Worm (Caenorhabditis elegans) whole organism, mixed stage, embryonic: ENCODE measurements around the gene idh-2.

Experiments used
- ces-1 ChIP-seq: fragments of 150-350 bp; optimal IDR thresholded peaks from 2 replicates; lab custom pipeline; 2014; ENCODE audit warnings: missing biosample characterization, missing genetic modification reagents, missing genetic modification characterization
- ham-2 ChIP-seq: fragments of 200-800 bp; sonication (Bioruptor generic); optimal IDR thresholded peaks from 2 replicates; lab custom pipeline; 2018; ENCODE audit warnings: mild to moderate bottlenecking, missing genetic modification characterization, missing compliant biosample characterization
- lin-13 ChIP-seq: fragments of 150-350 bp; optimal IDR thresholded peaks from 2 replicates; lab custom pipeline; 2014; ENCODE audit warnings: missing biosample characterization, missing genetic modification characterization
- lin-32 ChIP-seq: fragments of 200-800 bp; sonication (Bioruptor generic); optimal IDR thresholded peaks from 2 replicates; lab custom pipeline; 2018; ENCODE audit warnings: mild to moderate bottlenecking, missing genetic modification characterization, missing compliant biosample characterization
- nhr-12 ChIP-seq: fragments of 150-350 bp; optimal IDR thresholded peaks from 2 replicates; lab custom pipeline; 2014; ENCODE audit warnings: missing biosample characterization, missing genetic modification characterization
- snpc-4 ChIP-seq: fragments of 150-350 bp; optimal IDR thresholded peaks from 2 replicates; lab custom pipeline; 2014; ENCODE audit warnings: missing biosample characterization, missing genetic modification characterization
- unc-39 ChIP-seq: fragments of 150-350 bp; optimal IDR thresholded peaks from 2 replicates; lab custom pipeline; 2014; ENCODE audit warnings: missing biosample characterization, missing genetic modification characterization
- unc-62 ChIP-seq: fragments of 150-350 bp; optimal IDR thresholded peaks from 2 replicates; lab custom pipeline; 2014; ENCODE audit warnings: missing biosample characterization, missing genetic modification reagents, missing genetic modification characterization
- ztf-11 ChIP-seq: fragments of 150-350 bp; optimal IDR thresholded peaks from 2 replicates; lab custom pipeline; 2014; ENCODE audit warnings: missing biosample characterization, missing genetic modification characterization

DNA sequence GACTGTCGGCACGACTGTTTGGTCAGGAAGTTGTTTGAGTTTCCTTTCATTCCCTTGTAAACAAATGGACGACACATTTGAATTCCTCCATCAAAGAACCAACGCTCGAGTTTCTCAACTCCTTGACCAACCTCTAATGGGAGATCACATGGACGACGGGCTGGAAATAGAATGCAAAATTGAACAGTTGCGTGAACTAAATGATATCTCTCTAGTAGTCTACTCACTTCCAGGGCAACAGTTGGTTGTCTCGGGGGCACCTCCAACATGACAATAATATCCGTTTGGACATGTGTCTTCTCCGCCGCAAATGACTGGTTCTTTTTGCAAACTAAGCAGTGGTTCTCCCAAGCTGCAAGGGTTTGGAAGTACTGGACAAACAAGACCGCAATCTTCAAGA lies 22.1 kb upstream of the idh-2 start:
- TF ChIP-seq nhr-12 (tag; lab: Kevin White, UChicago) (no peak), ham-2 (GFP tag; lab: Kevin White, UChicago) (no peak), unc-62 (GFP tag; lab: Kevin White, UChicago) (no peak), lin-13 (tag; lab: Kevin White, UChicago) (no peak), ztf-11 (tag; lab: Kevin White, UChicago) (no peak), unc-39 (no peak), ces-1 (no peak), snpc-4 (no peak), lin-32 (GFP tag; lab: Kevin White, UChicago) (no peak)
